Fruit fly (Drosophila melanogaster) whole organism, embryonic: ENCODE data around the gene PolE2.
A peak's percentile ranks its signal among the peaks of the same experiment; 100 is the strongest.

Source experiments
- BEAF-32 ChIP-seq: fragments of 200-800 bp; sonication (Bioruptor generic); optimal IDR thresholded peaks from 3 replicates; lab custom pipeline; 2017; ENCODE audit warnings: missing biosample characterization, missing genetic modification characterization, mild to moderate bottlenecking, moderate library complexity, missing genetic modification reagents
- Blimp-1 ChIP-seq: fragments of 200-800 bp; sonication (Bioruptor generic); optimal IDR thresholded peaks from 3 replicates; lab custom pipeline; 2018; ENCODE audit warnings: missing biosample characterization, missing genetic modification characterization, mild to moderate bottlenecking, moderate library complexity, missing genetic modification reagents
- Bteb2 ChIP-seq: fragments of 200-800 bp; sonication (Bioruptor generic); optimal IDR thresholded peaks from 2 replicates; lab custom pipeline; 2016; ENCODE audit warnings: missing biosample characterization, missing genetic modification characterization
- CG10321 ChIP-seq: fragments of 200-800 bp; sonication (Bioruptor generic); IDR thresholded peaks from 2 replicates; pipeline ENCODE4 v1.3.6; 2022; ENCODE audit warnings: missing biosample characterization, missing genetic modification characterization
- CG10431 ChIP-seq: fragments of 200-800 bp; sonication (Bioruptor generic); optimal IDR thresholded peaks from 3 replicates; lab custom pipeline; 2018; ENCODE audit warnings: missing biosample characterization, mild to moderate bottlenecking, missing genetic modification characterization
- CG10565 ChIP-seq: fragments of 200-800 bp; sonication (Bioruptor generic); optimal IDR thresholded peaks from 3 replicates; lab custom pipeline; 2016; ENCODE audit warnings: missing biosample characterization, mild to moderate bottlenecking, missing genetic modification characterization
- CG11695 ChIP-seq: fragments of 200-800 bp; sonication (Bioruptor generic); IDR thresholded peaks from 3 replicates; pipeline ENCODE4 v1.3.6; 2022; ENCODE audit warnings: missing biosample characterization, missing genetic modification characterization
- CG11723 ChIP-seq: fragments of 200-800 bp; sonication (Bioruptor generic); optimal IDR thresholded peaks from 2 replicates; lab custom pipeline; 2017; ENCODE audit warnings: missing biosample characterization, mild to moderate bottlenecking, missing genetic modification characterization
- CG12219 ChIP-seq: fragments of 200-800 bp; sonication (Bioruptor generic); optimal IDR thresholded peaks from 3 replicates; lab custom pipeline; 2018; ENCODE audit warnings: missing biosample characterization, mild to moderate bottlenecking, missing genetic modification characterization
- CG13123 ChIP-seq: fragments of 200-800 bp; sonication (Bioruptor generic); optimal IDR thresholded peaks from 2 replicates; lab custom pipeline; 2016; ENCODE audit warnings: missing biosample characterization, missing genetic modification characterization
- CG13287 ChIP-seq: fragments of 200-800 bp; sonication (Bioruptor generic); IDR thresholded peaks from 2 replicates; pipeline ENCODE4 v1.3.6; 2022; ENCODE audit warnings: missing biosample characterization, missing genetic modification characterization; ENCODE audit not compliant: partially characterized antibody
- CG13296 ChIP-seq: fragments of 200-800 bp; sonication (Bioruptor generic); optimal IDR thresholded peaks from 3 replicates; lab custom pipeline; 2018; ENCODE audit warnings: missing biosample characterization, mild to moderate bottlenecking, missing genetic modification characterization
- CG17186 ChIP-seq: fragments of 200-800 bp; sonication (Bioruptor generic); optimal IDR thresholded peaks from 3 replicates; lab custom pipeline; 2017; ENCODE audit warnings: missing biosample characterization, missing genetic modification reagents, missing genetic modification characterization
- CG2129 ChIP-seq: fragments of 200-800 bp; sonication (Bioruptor generic); IDR thresholded peaks from 2 replicates; pipeline ENCODE4 v1.3.6; 2022; ENCODE audit warnings: missing biosample characterization, missing genetic modification characterization; ENCODE audit not compliant: partially characterized antibody
- CG2875 ChIP-seq: fragments of 200-800 bp; sonication (Bioruptor generic); optimal IDR thresholded peaks from 2 replicates; lab custom pipeline; 2017; ENCODE audit warnings: missing biosample characterization, mild to moderate bottlenecking, missing genetic modification characterization, missing genetic modification reagents
- CG33213 ChIP-seq: fragments of 200-800 bp; sonication (Bioruptor generic); optimal IDR thresholded peaks from 3 replicates; lab custom pipeline; 2016; ENCODE audit warnings: missing biosample characterization, missing genetic modification characterization
- CG4404 ChIP-seq: fragments of 200-800 bp; sonication (Bioruptor generic); IDR thresholded peaks from 2 replicates; pipeline ENCODE4 v1.3.6; 2022; ENCODE audit warnings: missing biosample characterization, missing genetic modification characterization
- CG4424 ChIP-seq: fragments of 200-800 bp; sonication (Bioruptor generic); optimal IDR thresholded peaks from 3 replicates; lab custom pipeline; 2016; ENCODE audit warnings: missing biosample characterization, missing genetic modification characterization
- CG6765 ChIP-seq: fragments of 200-800 bp; sonication (Bioruptor generic); optimal IDR thresholded peaks from 3 replicates; lab custom pipeline; 2017; ENCODE audit warnings: missing biosample characterization, mild to moderate bottlenecking, missing genetic modification characterization
- CG8765 ChIP-seq: fragments of 200-800 bp; sonication (Bioruptor generic); IDR thresholded peaks from 2 replicates; pipeline ENCODE4 v1.3.6; 2022; ENCODE audit warnings: missing biosample characterization, missing genetic modification characterization
- E2f2 ChIP-seq: fragments of 200-800 bp; sonication (Bioruptor generic); IDR thresholded peaks from 2 replicates; pipeline ENCODE4 v1.3.6; 2022; ENCODE audit warnings: missing biosample characterization, missing genetic modification characterization
- ERR ChIP-seq: fragments of 200-800 bp; sonication (Bioruptor generic); optimal IDR thresholded peaks from 2 replicates; lab custom pipeline; 2016; ENCODE audit warnings: missing biosample characterization, missing genetic modification characterization
- Eip74EF ChIP-seq, 2 experiments: fragments of 200-800 bp in 1 of 2; fragments of >200 bp in 1 of 2; sonication (Bioruptor generic) in 1 of 2; optimal IDR thresholded peaks; 2 replicates each; lab custom pipeline; 2017 to 2019; ENCODE audit warnings: missing biosample characterization in 2 of 2, missing genetic modification characterization in 2 of 2, mild to moderate bottlenecking in 1 of 2, moderate library complexity in 1 of 2
- H15 ChIP-seq: fragments of 200-800 bp; sonication (Bioruptor generic); IDR thresholded peaks from 3 replicates; pipeline ENCODE4 v1.3.6; 2022; ENCODE audit warnings: missing biosample characterization, missing genetic modification characterization
- H2.0 ChIP-seq: fragments of 200-800 bp; sonication (Bioruptor generic); IDR thresholded peaks from 2 replicates; pipeline ENCODE4 v1.3.6; 2022; ENCODE audit warnings: missing biosample characterization, missing genetic modification characterization
- Hmr ChIP-seq: fragments of 200-800 bp; sonication (Bioruptor generic); optimal IDR thresholded peaks from 3 replicates; lab custom pipeline; 2017; ENCODE audit warnings: mild to moderate bottlenecking, missing biosample characterization, missing genetic modification reagents, missing genetic modification characterization
- Hmx ChIP-seq: fragments of 200-800 bp; sonication (Bioruptor generic); optimal IDR thresholded peaks from 2 replicates; lab custom pipeline; 2016; ENCODE audit warnings: missing biosample characterization, missing genetic modification characterization
- Jarid2 ChIP-seq: fragments of 200-800 bp; sonication (Bioruptor generic); optimal IDR thresholded peaks from 3 replicates; lab custom pipeline; 2017; ENCODE audit warnings: mild to moderate bottlenecking, missing biosample characterization, missing genetic modification reagents, missing genetic modification characterization
- Oaz ChIP-seq: fragments of 200-800 bp; sonication (Bioruptor generic); IDR thresholded peaks from 2 replicates; pipeline ENCODE4 v1.3.6; 2022; ENCODE audit warnings: missing biosample characterization, missing genetic modification characterization
- Optix ChIP-seq: fragments of 200-800 bp; sonication (Bioruptor generic); IDR thresholded peaks from 3 replicates; pipeline ENCODE4 v1.3.6; 2022; ENCODE audit warnings: missing biosample characterization, missing genetic modification characterization
- Poxn ChIP-seq: fragments of 200-800 bp; sonication (Bioruptor generic); IDR thresholded peaks from 2 replicates; pipeline ENCODE4 v1.3.6; 2022; ENCODE audit warnings: missing biosample characterization, missing genetic modification characterization
- YL-1 ChIP-seq: fragments of 200-800 bp; sonication (Bioruptor generic); optimal IDR thresholded peaks from 3 replicates; lab custom pipeline; 2017; ENCODE audit warnings: missing biosample characterization, mild to moderate bottlenecking, missing genetic modification characterization
- abd-A ChIP-seq: fragments of 200-800 bp; sonication (Bioruptor generic); optimal IDR thresholded peaks from 3 replicates; lab custom pipeline; 2019; ENCODE audit warnings: missing biosample characterization, mild to moderate bottlenecking, missing genetic modification characterization, moderate library complexity
- ato ChIP-seq: fragments of 200-800 bp; sonication (Bioruptor generic); IDR thresholded peaks from 2 replicates; pipeline ENCODE4 v1.3.6; 2022; ENCODE audit warnings: missing biosample characterization, missing genetic modification characterization; ENCODE audit not compliant: partially characterized antibody
- bigmax ChIP-seq: fragments of 200-800 bp; sonication (Bioruptor generic); optimal IDR thresholded peaks from 2 replicates; lab custom pipeline; 2018; ENCODE audit warnings: missing biosample characterization, mild to moderate bottlenecking, missing genetic modification characterization
- br ChIP-seq: fragments of >200 bp; optimal IDR thresholded peaks from 2 replicates; lab custom pipeline; 2017
- chn ChIP-seq: fragments of 200-800 bp; sonication (Bioruptor generic); optimal IDR thresholded peaks from 2 replicates; lab custom pipeline; 2016; ENCODE audit warnings: missing biosample characterization, missing genetic modification characterization
- corto ChIP-seq: fragments of 200-800 bp; sonication (Bioruptor generic); optimal IDR thresholded peaks from 2 replicates; lab custom pipeline; 2016; ENCODE audit warnings: missing biosample characterization, mild to moderate bottlenecking, missing genetic modification characterization, moderate library complexity
- crol ChIP-seq: fragments of 200-800 bp; sonication (Bioruptor generic); IDR thresholded peaks from 2 replicates; pipeline ENCODE4 v1.3.6; 2022; ENCODE audit warnings: missing biosample characterization, missing genetic modification characterization
- exex ChIP-seq: fragments of 200-800 bp; sonication (Bioruptor generic); optimal IDR thresholded peaks from 4 replicates; lab custom pipeline; 2018; ENCODE audit warnings: missing biosample characterization, mild to moderate bottlenecking, missing genetic modification characterization, moderate library complexity
- grau ChIP-seq: fragments of 200-800 bp; optimal IDR thresholded peaks from 3 replicates; lab custom pipeline; 2019; ENCODE audit warnings: missing biosample characterization, mild to moderate bottlenecking, missing genetic modification characterization, moderate library complexity
- ham ChIP-seq: fragments of 200-800 bp; sonication (Bioruptor generic); IDR thresholded peaks from 2 replicates; pipeline ENCODE4 v1.3.6; 2022; ENCODE audit warnings: missing biosample characterization, missing genetic modification characterization
- hth ChIP-seq: fragments of >200 bp; optimal IDR thresholded peaks from 2 replicates; lab custom pipeline; 2017; ENCODE audit warnings: inconsistent platforms
- jigr1 ChIP-seq: fragments of 200-800 bp; sonication (Bioruptor generic); IDR thresholded peaks from 3 replicates; pipeline ENCODE4 v1.3.6; 2022; ENCODE audit warnings: missing biosample characterization, missing genetic modification characterization
- klu ChIP-seq: fragments of 200-800 bp; sonication (Bioruptor generic); IDR thresholded peaks from 2 replicates; pipeline ENCODE4 v1.3.6; 2022; ENCODE audit warnings: missing biosample characterization, missing genetic modification characterization
- sc ChIP-seq, 3 experiments: fragments of >200 bp in 2 of 3; fragments of 200-800 bp in 1 of 3; sonication (Bioruptor generic) in 1 of 3; optimal IDR thresholded peaks; 2 replicates in 2 of 3; 3 replicates in 1 of 3; lab custom pipeline; 2017; ENCODE audit warnings: mild to moderate bottlenecking in 1 of 3, missing biosample characterization in 1 of 3, missing genetic modification characterization in 1 of 3, missing genetic modification reagents in 1 of 3
- sima ChIP-seq: fragments of 200-800 bp; sonication (Bioruptor generic); optimal IDR thresholded peaks from 2 replicates; lab custom pipeline; 2016; ENCODE audit warnings: missing biosample characterization, missing genetic modification characterization
- sisA ChIP-seq: fragments of 200-800 bp; sonication (Bioruptor generic); IDR thresholded peaks from 2 replicates; pipeline ENCODE4 v1.3.6; 2022; ENCODE audit warnings: missing biosample characterization, missing genetic modification characterization
- ssp ChIP-seq: fragments of 200-800 bp; sonication (Bioruptor generic); IDR thresholded peaks from 2 replicates; pipeline ENCODE4 v1.3.6; 2022; ENCODE audit warnings: missing biosample characterization, missing genetic modification characterization
- stwl ChIP-seq: fragments of 200-800 bp; sonication (Bioruptor generic); optimal IDR thresholded peaks from 3 replicates; lab custom pipeline; 2018; ENCODE audit warnings: missing biosample characterization, mild to moderate bottlenecking, missing genetic modification characterization, moderate library complexity
- vnd ChIP-seq: fragments of 200-800 bp; sonication (Bioruptor generic); IDR thresholded peaks from 3 replicates; pipeline ENCODE4 v1.3.6; 2022; ENCODE audit warnings: missing biosample characterization, missing genetic modification characterization; ENCODE audit not compliant: partially characterized antibody
- wdn ChIP-seq: fragments of 200-800 bp; sonication (Bioruptor generic); IDR thresholded peaks from 2 replicates; pipeline ENCODE4 v1.3.6; 2022; ENCODE audit warnings: missing biosample characterization, missing genetic modification characterization

PolE2 gene

DNA sequence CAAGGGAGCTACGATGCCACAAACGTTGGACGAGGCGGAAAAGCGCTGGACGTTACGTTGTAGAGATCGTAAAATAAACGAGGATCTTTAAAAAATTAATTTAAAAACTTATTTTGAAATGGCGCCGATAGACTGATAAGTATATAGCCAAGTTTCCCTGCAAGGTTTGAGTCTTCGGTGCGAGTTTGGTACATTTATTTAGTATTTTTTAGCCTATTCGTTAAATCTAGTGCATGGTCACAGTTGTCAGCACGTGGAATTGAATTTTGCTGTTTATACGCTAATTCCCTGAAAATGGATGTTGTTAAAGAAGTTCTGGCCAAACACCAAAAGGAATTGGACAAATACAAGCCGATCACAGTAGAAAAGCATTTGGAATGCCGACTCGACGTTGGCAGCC lies 2.1 kb upstream of the PolE2 start, which contains the start of gene CG32409 (continued):
- TF ChIP-seq CG12219 (GFP tag; lab: Kevin White, UChicago) (no peak), Bteb2 (no peak), ssp (0 out of 2 replicates have a peak, but pooled peaks have one; percentile 7), jigr1 (GFP tag; lab: Robert Waterston, UW) (no peak), CG11723 (GFP tag; lab: Kevin White, UChicago) (no peak), H15 (GFP tag; lab: Robert Waterston, UW) (no peak), ERR (no peak), sc (optimal IDR thresholded peaks at IDR 0.05; lab: Kevin White, UChicago) (no peak), sc (GFP tag; optimal IDR thresholded peaks at IDR 0.05; lab: Kevin White, UChicago) (no peak), Hmr (GFP tag; lab: Kevin White, UChicago) (no peak), Hmx (GFP tag; lab: Kevin White, UChicago) (no peak), br (lab: Kevin White, UChicago) (no peak), CG8765 (GFP tag; lab: Robert Waterston, UW) (no peak), Poxn (GFP tag; lab: Robert Waterston, UW) (no peak), CG10431 (GFP tag; lab: Kevin White, UChicago) (no peak), CG13296 (GFP tag; lab: Kevin White, UChicago) (no peak), Eip74EF (GFP tag; optimal IDR thresholded peaks at IDR 0.05; lab: Kevin White, UChicago) (no peak), CG4404 (no peak), chn (GFP tag; lab: Kevin White, UChicago) (no peak), sisA (GFP tag; lab: Robert Waterston, UW) (no peak), ato (peak; percentile 31; the same call in 1 of the 2 replicates), ham (GFP tag; lab: Robert Waterston, UW) (no peak), BEAF-32 (peak; percentile 52), CG6765 (GFP tag; lab: Kevin White, UChicago) (no peak), CG2875 (GFP tag; lab: Kevin White, UChicago) (no peak), corto (GFP tag; lab: Kevin White, UChicago) (no peak), CG13123 (no peak), stwl (tag; lab: Kevin White, UChicago) (peak; percentile 53), klu (GFP tag; lab: Robert Waterston, UW) (no peak), CG2129 (GFP tag; lab: Robert Waterston, UW) (no peak), abd-A (no peak), CG13287 (GFP tag; lab: Robert Waterston, UW) (peak; percentile 38; the same call in 1 of the 2 replicates), sima (GFP tag; lab: Kevin White, UChicago) (no peak), CG10321 (GFP tag; lab: Robert Waterston, UW) (no peak), exex (no peak), grau (tag; lab: Kevin White, UChicago) (no peak), H2.0 (GFP tag; lab: Robert Waterston, UW) (no peak), wdn (no peak), CG17186 (GFP tag; lab: Kevin White, UChicago) (no peak), Optix (GFP tag; lab: Robert Waterston, UW) (no peak), YL-1 (no peak), hth (lab: Kevin White, UChicago) (no peak), vnd (GFP tag; lab: Robert Waterston, UW) (no peak), Blimp-1 (GFP tag; lab: Kevin White, UChicago) (no peak), CG33213 (GFP tag; lab: Kevin White, UChicago) (peak; percentile 22), CG10565 (GFP tag; lab: Kevin White, UChicago) (no peak), crol (GFP tag; lab: Robert Waterston, UW) (no peak), Oaz (GFP tag; lab: Robert Waterston, UW) (no peak), E2f2 (GFP tag; lab: Robert Waterston, UW) (peak; percentile 99), CG11695 (GFP tag; lab: Robert Waterston, UW) (no peak), Jarid2 (GFP tag; lab: Kevin White, UChicago) (no peak), bigmax (GFP tag; lab: Kevin White, UChicago) (no peak), CG4424 (no peak)
